Fruit fly (Drosophila melanogaster): ENCODE data around the gene Vha100-5.

Gene Vha100-5

DNA sequence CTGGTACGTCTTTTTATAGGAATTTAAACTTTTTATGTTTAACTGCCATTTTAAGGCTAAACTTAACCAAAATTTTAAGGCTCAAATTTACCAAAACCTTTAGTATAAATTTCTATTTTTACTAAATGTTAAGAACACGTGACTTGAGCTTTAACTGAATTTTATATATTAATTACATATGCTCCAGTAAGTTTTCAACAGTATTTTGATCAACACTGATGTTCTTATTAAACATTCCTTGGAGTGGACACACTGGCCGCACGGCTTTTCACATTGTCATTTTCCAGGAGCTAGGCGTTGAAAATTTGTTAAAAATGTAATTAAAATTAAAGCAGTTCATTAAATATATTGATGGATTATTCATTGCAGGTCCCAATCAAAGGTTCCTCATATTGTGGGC lies 50.9 kb downstream of the Vha100-5 start, which contains the start of gene CG14932:
CG14932 (plus strand) TSS at position 230 of the 400 bp plus-strand sequence.
- TF ChIP-seq woc (GFP tag; optimal IDR thresholded peaks at IDR 0.05) (no peak), Abd-B (GFP tag; optimal IDR thresholded peaks at IDR 0.05) (no peak), sv (GFP tag; optimal IDR thresholded peaks at IDR 0.05) (no peak), Dfd (GFP tag; optimal IDR thresholded peaks at IDR 0.05) (no peak), dmrt93B (GFP tag; optimal IDR thresholded peaks at IDR 0.05) (no peak), rgr (GFP tag; optimal IDR thresholded peaks at IDR 0.05) (no peak), HLH106 (tag; optimal IDR thresholded peaks at IDR 0.05) (no peak), h (GFP tag; optimal IDR thresholded peaks at IDR 0.05) (no peak), brk (GFP tag; optimal IDR thresholded peaks at IDR 0.05) (no peak), tai (GFP tag; optimal IDR thresholded peaks at IDR 0.05) (no peak), dl (GFP tag; optimal IDR thresholded peaks at IDR 0.05; ENCODE audit: insufficient read depth in 1 of 2, partially characterized antibody in 2 of 2) (no peak), Hnf4 (GFP tag; optimal IDR thresholded peaks at IDR 0.05) (no peak), Myc (optimal IDR thresholded peaks at IDR 0.05) (no peak), br (GFP tag; optimal IDR thresholded peaks at IDR 0.05) (no peak)

- TF ChIP-seq dsf (GFP tag; optimal IDR thresholded peaks at IDR 0.05; ENCODE audit: borderline replicate concordance) = no peak
- no peak for TF ChIP-seq h (GFP tag; optimal IDR thresholded peaks at IDR 0.05)
- no peak for TF ChIP-seq Vsx2 (GFP tag; optimal IDR thresholded peaks at IDR 0.05; ENCODE audit: partially characterized antibody)
- TF ChIP-seq Dif (GFP tag; optimal IDR thresholded peaks at IDR 0.05; ENCODE audit: partially characterized antibody) = no peak
- no peak for TF ChIP-seq CG32264 (GFP tag; optimal IDR thresholded peaks at IDR 0.05)
- no peak for TF ChIP-seq CG9705 (GFP tag; optimal IDR thresholded peaks at IDR 0.05)
- TF ChIP-seq psq (GFP tag; optimal IDR thresholded peaks at IDR 0.05) = no peak
- TF ChIP-seq rgr (GFP tag; optimal IDR thresholded peaks at IDR 0.05) = no peak
- no peak for TF ChIP-seq jim (GFP tag; optimal IDR thresholded peaks at IDR 0.05)
- TF ChIP-seq Abd-B (GFP tag; optimal IDR thresholded peaks at IDR 0.05) = no peak
- TF ChIP-seq dmrt93B (GFP tag; optimal IDR thresholded peaks at IDR 0.05) = no peak
- no peak for TF ChIP-seq Rel (GFP tag; optimal IDR thresholded peaks at IDR 0.05)
- TF ChIP-seq Rel (tag; optimal IDR thresholded peaks at IDR 0.05) = no peak
- no peak for TF ChIP-seq N (GFP tag; optimal IDR thresholded peaks at IDR 0.05)
- TF ChIP-seq GATAd (GFP tag; optimal IDR thresholded peaks at IDR 0.05) = no peak
- no peak for TF ChIP-seq fru (GFP tag; optimal IDR thresholded peaks at IDR 0.05)
- no peak for TF ChIP-seq woc (GFP tag; optimal IDR thresholded peaks at IDR 0.05)
- TF ChIP-seq Hr78 (GFP tag; optimal IDR thresholded peaks at IDR 0.05) = no peak
- no peak for TF ChIP-seq HLH106 (tag; optimal IDR thresholded peaks at IDR 0.05)
- TF ChIP-seq Sp1 (GFP tag; optimal IDR thresholded peaks at IDR 0.05) = no peak
- no peak for TF ChIP-seq sv (GFP tag; optimal IDR thresholded peaks at IDR 0.05)
These were observed 53.5 kb downstream of the Vha100-5 start, which contains the start of gene Tsp33B for dm6 chr2L:11792265-11792664. Gene Tsp33B (minus strand): TSS chr2L:11792365.

DNA sequence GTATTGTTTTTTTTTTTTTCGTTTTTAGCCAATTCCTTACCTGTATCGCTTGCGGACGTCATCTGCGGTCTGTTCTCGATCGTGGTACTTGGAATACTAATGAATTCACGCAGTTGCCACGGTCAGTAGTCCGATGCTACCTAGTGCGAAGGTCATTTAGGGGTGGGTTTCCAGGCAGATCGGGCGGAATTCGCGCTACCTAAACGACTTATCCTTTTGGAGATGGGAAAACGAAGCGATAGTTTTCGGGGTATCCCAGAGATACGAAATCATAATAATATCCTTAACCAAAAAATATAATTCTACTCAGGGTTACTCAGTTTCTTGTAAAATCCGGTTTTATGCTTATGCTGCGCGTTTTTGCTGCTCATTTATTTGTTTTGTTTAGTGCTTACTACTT lies 55.2 kb downstream of the Vha100-5 start, which contains the start of gene CG14937:
CG14937 (minus strand) TSS at position 101 of the 400 bp plus-strand sequence.
- TF ChIP-seq jim (GFP tag; optimal IDR thresholded peaks at IDR 0.05) = no peak
- no peak for TF ChIP-seq Hr78 (GFP tag; optimal IDR thresholded peaks at IDR 0.05)
- TF ChIP-seq lola (GFP tag; optimal IDR thresholded peaks at IDR 0.05) = no peak
- TF ChIP-seq N (GFP tag; optimal IDR thresholded peaks at IDR 0.05) = no peak
- TF ChIP-seq Mio (GFP tag; optimal IDR thresholded peaks at IDR 0.05) = no peak
- no peak for TF ChIP-seq Myc (optimal IDR thresholded peaks at IDR 0.05)
- TF ChIP-seq Jra (GFP tag; optimal IDR thresholded peaks at IDR 0.05) = no peak
- TF ChIP-seq woc (GFP tag; optimal IDR thresholded peaks at IDR 0.05) = no peak
- no peak for TF ChIP-seq dsf (GFP tag; optimal IDR thresholded peaks at IDR 0.05; ENCODE audit: borderline replicate concordance)
- no peak for TF ChIP-seq Sp1 (GFP tag; optimal IDR thresholded peaks at IDR 0.05)
- TF ChIP-seq Dif (GFP tag; optimal IDR thresholded peaks at IDR 0.05; ENCODE audit: partially characterized antibody) = no peak
- TF ChIP-seq dl (GFP tag; optimal IDR thresholded peaks at IDR 0.05; ENCODE audit: insufficient read depth in 1 of 2, partially characterized antibody in 2 of 2) = no peak

Measured in whole organism, wandering third instar larva.